Fruit fly (Drosophila melanogaster) whole organism, embryonic: ENCODE measurements around the gene CG42495.

Source experiments
- CG11560 ChIP-seq: fragments of 200-800 bp; sonication (Bioruptor generic); IDR thresholded peaks from 3 replicates; pipeline ENCODE4 v1.3.6; 2022; ENCODE audit warnings: missing biosample characterization, missing genetic modification characterization
- CG8478 ChIP-seq: fragments of >200 bp; optimal IDR thresholded peaks from 2 replicates; lab custom pipeline; 2018
- CG9817 ChIP-seq: fragments of 200-800 bp; sonication (Bioruptor generic); optimal IDR thresholded peaks from 2 replicates; lab custom pipeline; 2018; ENCODE audit warnings: missing biosample characterization, mild to moderate bottlenecking, missing genetic modification characterization, moderate library complexity
- Chrac-16 ChIP-seq: fragments of 200-800 bp; sonication (Bioruptor generic); optimal IDR thresholded peaks from 3 replicates; lab custom pipeline; 2016; ENCODE audit warnings: missing biosample characterization, missing genetic modification characterization
- Drgx ChIP-seq: fragments of 200-800 bp; sonication (Bioruptor generic); IDR thresholded peaks from 2 replicates; pipeline ENCODE4 v1.3.6; 2022; ENCODE audit warnings: missing biosample characterization, missing genetic modification characterization
- Sin3A ChIP-seq: fragments of >200 bp; optimal IDR thresholded peaks from 2 replicates; lab custom pipeline; 2018

- TF ChIP-seq Sin3A (lab: Kevin White, UChicago) = no peak
- no peak for TF ChIP-seq CG8478 (lab: Kevin White, UChicago)
- no peak for TF ChIP-seq CG9817
- TF ChIP-seq CG11560 = no peak
- TF ChIP-seq Drgx (GFP tag; lab: Robert Waterston, UW) = no peak
- no peak for TF ChIP-seq Chrac-16
Observed at dm6 chr3L:18683846-18684245, 16.7 kb downstream of the CG42495 start, which contains the start of gene Chmp1.
